Worm (Caenorhabditis elegans): ENCODE measurements around the gene R02D5.3.

The R02D5.3 gene

ce11 chrV:14532374-14532773, 49.4 kb downstream of the R02D5.3 start:
- TF ChIP-seq nhr-47 (tag; optimal IDR thresholded peaks at IDR 0.05) (peak; percentile 29), xbp-1 (tag; optimal IDR thresholded peaks at IDR 0.05) (no peak), lin-39 (tag; optimal IDR thresholded peaks at IDR 0.05) (no peak), aha-1 (tag; optimal IDR thresholded peaks at IDR 0.05) (no peak), pax-3 (tag; optimal IDR thresholded peaks at IDR 0.05) (peak; percentile 71), grh-1 (GFP tag; IDR thresholded peaks at IDR 0.05) (no peak), aly-2 (tag; optimal IDR thresholded peaks at IDR 0.05) (no peak), isw-1 (GFP tag; IDR thresholded peaks at IDR 0.05) (no peak), nhr-20 (tag; optimal IDR thresholded peaks at IDR 0.05) (no peak), egl-13 (tag; optimal IDR thresholded peaks at IDR 0.05) (no peak), elt-3 (tag; optimal IDR thresholded peaks at IDR 0.05) (no peak), efl-3 (GFP tag; optimal IDR thresholded peaks at IDR 0.05) (no peak), nhr-76 (tag; optimal IDR thresholded peaks at IDR 0.05) (no peak), nhr-90 (tag; optimal IDR thresholded peaks at IDR 0.05; ENCODE audit: poor library complexity) (no peak), skn-1 (tag; optimal IDR thresholded peaks at IDR 0.05) (no peak), mdl-1 (tag; optimal IDR thresholded peaks at IDR 0.05) (no peak), nhr-237 (tag; optimal IDR thresholded peaks at IDR 0.05) (no peak), ets-5 (GFP tag; IDR thresholded peaks at IDR 0.05) (no peak), tlp-1 (tag; optimal IDR thresholded peaks at IDR 0.05) (no peak), fkh-8 (tag; optimal IDR thresholded peaks at IDR 0.05) (peak; percentile 83), fos-1 (tag; optimal IDR thresholded peaks at IDR 0.05) (no peak), ceh-90 (tag; optimal IDR thresholded peaks at IDR 0.05) (no peak), hpl-2 (GFP tag; optimal IDR thresholded peaks at IDR 0.05) (no peak), hlh-4 (tag; optimal IDR thresholded peaks at IDR 0.05) (no peak), sox-4 (tag; optimal IDR thresholded peaks at IDR 0.05) (no peak), jun-1 (tag; optimal IDR thresholded peaks at IDR 0.05) (no peak), dsc-1 (tag; optimal IDR thresholded peaks at IDR 0.05) (peak; percentile 52), efl-1 (optimal IDR thresholded peaks at IDR 0.05) (no peak), efl-1 (GFP tag; optimal IDR thresholded peaks at IDR 0.05 in 1 of 2) (peak in 1 of 2 experiments; percentile 18), lin-35 (GFP tag; optimal IDR thresholded peaks at IDR 0.05) (no peak)

Data from whole organism, L1 larva.